Worm (Caenorhabditis elegans) whole organism, L4/young adult: ENCODE results near the gene T11F8.1.
"Not testable (repeated sequence)": the region's sequence is repeated elsewhere in the genome, so short reads cannot be mapped to it uniquely, and the experiment has no call there.

Experiments used
- W03F9.2 ChIP-seq: fragments of 150-350 bp; optimal IDR thresholded peaks from 2 replicates; lab custom pipeline; 2014; ENCODE audit warnings: missing biosample characterization, missing genetic modification characterization
- dao-5 ChIP-seq: sonication (generic microtip); optimal IDR thresholded peaks from 2 replicates; lab custom pipeline; 2016; ENCODE audit warnings: missing genotype, missing genetic modification characterization, moderate library complexity, missing compliant biosample characterization

DNA sequence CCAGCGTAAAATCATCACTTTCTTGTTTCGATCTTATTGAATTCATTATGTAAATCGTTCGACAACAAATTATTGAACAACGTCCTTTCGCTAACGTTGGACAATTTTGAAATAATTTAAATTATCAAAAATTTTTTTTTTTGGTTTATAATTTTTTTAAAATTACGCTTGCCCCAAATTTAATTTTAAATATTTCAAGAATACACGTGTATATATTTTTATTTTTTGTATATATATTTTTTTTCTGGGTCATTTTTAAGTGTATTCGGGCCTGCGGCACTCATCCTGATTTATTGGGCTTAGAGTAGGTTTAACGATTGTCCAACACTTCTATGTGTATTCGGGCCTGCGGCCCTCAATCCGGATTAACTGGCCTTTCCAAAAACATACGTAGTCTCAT, 15.0 kb upstream of the T11F8.1 start, which contains the start of gene Y52D5A.2:
- TF ChIP-seq W03F9.2, dao-5 (tag; lab: Kevin White, UChicago): not testable (repeated sequence)
